Worm (Caenorhabditis elegans) whole organism, young adult: ENCODE results near the gene K01A12.2.

Experiments used
- B0336.3 ChIP-seq: fragments of 200-800 bp; sonication (Bioruptor generic); IDR thresholded peaks from 2 replicates; pipeline ENCODE4 v1.3.6; 2022; ENCODE audit warnings: missing genetic modification characterization, missing compliant biosample characterization
- F10E7.11 ChIP-seq: sonication (generic microtip); optimal IDR thresholded peaks from 2 replicates; lab custom pipeline; 2017; ENCODE audit warnings: mild to moderate bottlenecking, missing genetic modification characterization, moderate library complexity, missing compliant biosample characterization
- F22D6.2 ChIP-seq: sonication (generic microtip); optimal IDR thresholded peaks from 2 replicates; lab custom pipeline; 2016; ENCODE audit warnings: mild to moderate bottlenecking, missing genetic modification characterization, missing compliant biosample characterization
- F37B4.10 ChIP-seq: fragments of 200-800 bp; sonication (Bioruptor generic); IDR thresholded peaks from 2 replicates; pipeline ENCODE4 v1.3.6; 2022; ENCODE audit warnings: missing genetic modification characterization, missing compliant biosample characterization
- K11D2.4 ChIP-seq: fragments of 200-800 bp; sonication (Bioruptor generic); IDR thresholded peaks from 2 replicates; pipeline ENCODE4 v1.3.6; 2022; ENCODE audit warnings: missing genetic modification reagents, missing genetic modification characterization, missing compliant biosample characterization
- T07F8.4 ChIP-seq: sonication (generic microtip); optimal IDR thresholded peaks from 2 replicates; lab custom pipeline; 2016; ENCODE audit warnings: mild to moderate bottlenecking, missing genetic modification characterization, moderate library complexity, missing compliant biosample characterization
- Y53F4B.3 ChIP-seq: fragments of 200-800 bp; sonication (Bioruptor generic); IDR thresholded peaks from 2 replicates; pipeline ENCODE4 v1.3.6; 2022; ENCODE audit warnings: missing genetic modification reagents, missing genetic modification characterization, missing compliant biosample characterization
- Y53G8AR.9 ChIP-seq: fragments of 200-800 bp; sonication (Bioruptor generic); conservative IDR thresholded peaks from 2 replicates; pipeline ENCODE4 v1.3.6; 2022; ENCODE audit warnings: missing genetic modification reagents, missing genetic modification characterization, missing compliant biosample characterization
- Y79H2A.3 ChIP-seq: fragments of 200-800 bp; sonication (Bioruptor generic); conservative IDR thresholded peaks from 2 replicates; pipeline ENCODE4 v1.3.6; 2022; ENCODE audit warnings: missing genetic modification reagents, missing genetic modification characterization, missing compliant biosample characterization
- Y95B8A.8 ChIP-seq: fragments of 200-800 bp; sonication (Bioruptor generic); IDR thresholded peaks from 2 replicates; pipeline ENCODE4 v1.3.6; 2022; ENCODE audit warnings: missing genetic modification reagents, missing genetic modification characterization, missing compliant biosample characterization
- ZK185.1 ChIP-seq: sonication (generic microtip); optimal IDR thresholded peaks from 2 replicates; lab custom pipeline; 2016; ENCODE audit warnings: mild to moderate bottlenecking, missing genetic modification characterization, missing compliant biosample characterization; ENCODE audit not compliant: poor library complexity, severe bottlenecking
- akir-1 ChIP-seq: fragments of 200-800 bp; sonication (Bioruptor generic); optimal IDR thresholded peaks from 2 replicates; lab custom pipeline; 2018; ENCODE audit warnings: mild to moderate bottlenecking, missing genetic modification characterization, moderate library complexity, missing compliant biosample characterization
- aptf-3 ChIP-seq: fragments of 200-800 bp; sonication (Bioruptor generic); IDR thresholded peaks from 2 replicates; pipeline ENCODE4 v1.3.6; 2022; ENCODE audit warnings: missing genetic modification characterization, missing compliant biosample characterization
- atf-7 ChIP-seq: sonication (generic microtip); optimal IDR thresholded peaks from 2 replicates; lab custom pipeline; 2017; ENCODE audit warnings: mild to moderate bottlenecking, missing genetic modification characterization, missing compliant biosample characterization
- athp-1 ChIP-seq: sonication (generic microtip); optimal IDR thresholded peaks from 2 replicates; lab custom pipeline; 2017; ENCODE audit warnings: mild to moderate bottlenecking, missing genetic modification characterization, missing compliant biosample characterization
- attf-3 ChIP-seq: fragments of 200-800 bp; sonication (Bioruptor generic); conservative IDR thresholded peaks from 2 replicates; pipeline ENCODE4 v1.3.6; 2022; ENCODE audit warnings: missing genetic modification reagents, missing genetic modification characterization, missing compliant biosample characterization
- ccch-3 ChIP-seq: fragments of 200-800 bp; sonication (Bioruptor generic); optimal IDR thresholded peaks from 2 replicates; lab custom pipeline; 2018; ENCODE audit warnings: mild to moderate bottlenecking, missing genetic modification characterization, missing compliant biosample characterization
- cebp-1 ChIP-seq, 2 experiments: fragments of 200-800 bp in 1 of 2; sonication (Bioruptor generic) in 1 of 2; sonication (generic microtip) in 1 of 2; IDR thresholded peaks in 1 of 2; optimal IDR thresholded peaks in 1 of 2; 2 replicates each; pipeline versions ENCODE4 v1.3.6 to Lab custom; 2017 to 2022; ENCODE audit warnings: missing compliant biosample characterization in 2 of 2, missing genetic modification characterization in 2 of 2, mild to moderate bottlenecking in 1 of 2, missing genetic modification reagents in 1 of 2, moderate library complexity in 1 of 2
- cebp-2 ChIP-seq: fragments of 200-800 bp; sonication (Bioruptor generic); IDR thresholded peaks from 2 replicates; pipeline ENCODE4 v1.3.6; 2022; ENCODE audit warnings: missing genetic modification characterization, missing compliant biosample characterization
- ceh-100 ChIP-seq: fragments of 200-800 bp; sonication (Bioruptor generic); IDR thresholded peaks from 2 replicates; pipeline ENCODE4 v1.3.6; 2022; ENCODE audit warnings: missing genetic modification reagents, missing genetic modification characterization, missing compliant biosample characterization
- ceh-40 ChIP-seq: fragments of 200-800 bp; sonication (Bioruptor generic); IDR thresholded peaks from 2 replicates; pipeline ENCODE4 v1.3.6; 2022; ENCODE audit warnings: missing genetic modification characterization, missing compliant biosample characterization
- die-1 ChIP-seq: sonication (generic microtip); optimal IDR thresholded peaks from 2 replicates; lab custom pipeline; 2016; ENCODE audit warnings: missing genotype, mild to moderate bottlenecking, missing genetic modification characterization, missing compliant biosample characterization
- dpff-1 ChIP-seq: sonication (generic microtip); optimal IDR thresholded peaks from 2 replicates; lab custom pipeline; 2017; ENCODE audit warnings: mild to moderate bottlenecking, missing genetic modification characterization, missing compliant biosample characterization
- dpl-1 ChIP-seq: fragments of 150-350 bp; optimal IDR thresholded peaks from 2 replicates; lab custom pipeline; 2014; ENCODE audit warnings: missing biosample characterization, missing genetic modification reagents, missing genetic modification characterization
- ets-4 ChIP-seq: fragments of 200-800 bp; sonication (Bioruptor generic); optimal IDR thresholded peaks from 2 replicates; lab custom pipeline; 2018; ENCODE audit warnings: mild to moderate bottlenecking, missing genetic modification characterization, missing compliant biosample characterization
- gei-17 ChIP-seq: fragments of 200-800 bp; sonication (Bioruptor generic); optimal IDR thresholded peaks from 2 replicates; lab custom pipeline; 2018; ENCODE audit warnings: mild to moderate bottlenecking, missing genetic modification characterization, missing compliant biosample characterization
- him-1 ChIP-seq: sonication (generic microtip); optimal IDR thresholded peaks from 2 replicates; lab custom pipeline; 2016; ENCODE audit warnings: missing genotype, missing genetic modification reagents, missing genetic modification characterization, missing compliant biosample characterization
- hmg-20 ChIP-seq: fragments of 200-800 bp; sonication (Bioruptor generic); IDR thresholded peaks from 2 replicates; pipeline ENCODE4 v1.3.6; 2022; ENCODE audit warnings: missing genetic modification reagents, missing genetic modification characterization, missing compliant biosample characterization
- lag-1 ChIP-seq: fragments of 200-800 bp; sonication (Bioruptor generic); IDR thresholded peaks from 2 replicates; pipeline ENCODE4 v1.3.6; 2022; ENCODE audit warnings: missing genetic modification reagents, missing genetic modification characterization, missing compliant biosample characterization
- lin-35 ChIP-seq, 3 experiments: fragments of 150-350 bp in 2 of 3; sonication (generic microtip) in 1 of 3; optimal IDR thresholded peaks; 2 replicates each; lab custom pipeline; 2014 to 2018; ENCODE audit warnings: missing biosample characterization in 3 of 3, missing genetic modification characterization in 3 of 3, missing genetic modification reagents in 3 of 3
- lin-54 ChIP-seq: fragments of 200-800 bp; sonication (Bioruptor generic); optimal IDR thresholded peaks from 2 replicates; lab custom pipeline; 2018; ENCODE audit warnings: mild to moderate bottlenecking, missing genetic modification characterization, missing compliant biosample characterization
- lir-1 ChIP-seq: fragments of 200-800 bp; sonication (Bioruptor generic); conservative IDR thresholded peaks from 2 replicates; pipeline ENCODE4 v1.3.6; 2022; ENCODE audit warnings: missing genetic modification reagents, missing genetic modification characterization, missing compliant biosample characterization
- madf-10 ChIP-seq: sonication (generic microtip); optimal IDR thresholded peaks from 2 replicates; lab custom pipeline; 2016; ENCODE audit warnings: mild to moderate bottlenecking, missing genetic modification characterization, missing compliant biosample characterization
- madf-6 ChIP-seq: fragments of 200-800 bp; sonication (Bioruptor generic); IDR thresholded peaks from 2 replicates; pipeline ENCODE4 v1.3.6; 2022; ENCODE audit warnings: missing genetic modification reagents, missing genetic modification characterization, missing compliant biosample characterization
- mcd-1 ChIP-seq: fragments of 200-800 bp; sonication (Bioruptor generic); IDR thresholded peaks from 2 replicates; pipeline ENCODE4 v1.3.6; 2022; ENCODE audit warnings: missing genetic modification reagents, missing genetic modification characterization, missing compliant biosample characterization
- mxl-1 ChIP-seq: sonication (generic microtip); optimal IDR thresholded peaks from 2 replicates; lab custom pipeline; 2016; ENCODE audit warnings: missing genetic modification characterization, missing compliant biosample characterization
- nfyb-1 ChIP-seq: fragments of 200-800 bp; sonication (Bioruptor generic); IDR thresholded peaks from 2 replicates; pipeline ENCODE4 v1.3.6; 2022; ENCODE audit warnings: missing genetic modification reagents, missing genetic modification characterization, missing compliant biosample characterization
- snpc-1.1 ChIP-seq: sonication (generic microtip); optimal IDR thresholded peaks from 2 replicates; lab custom pipeline; 2017; ENCODE audit warnings: missing genetic modification characterization, mild to moderate bottlenecking, missing compliant biosample characterization, antibody characterized with exemption, moderate library complexity, missing genotype, missing genetic modification reagents; ENCODE audit not compliant: insufficient read depth
- tbp1 ChIP-seq: fragments of 200-800 bp; sonication (Bioruptor generic); optimal IDR thresholded peaks from 2 replicates; lab custom pipeline; 2018; ENCODE audit warnings: mild to moderate bottlenecking, missing genetic modification characterization, missing compliant biosample characterization
- tbx-9 ChIP-seq: sonication (generic microtip); optimal IDR thresholded peaks from 2 replicates; lab custom pipeline; 2016; ENCODE audit warnings: borderline replicate concordance, missing genetic modification characterization, inconsistent platforms, missing compliant biosample characterization
- zfh-2 ChIP-seq: fragments of 200-800 bp; sonication (Bioruptor generic); conservative IDR thresholded peaks from 2 replicates; pipeline ENCODE4 v1.3.6; 2022; ENCODE audit warnings: missing genetic modification reagents, missing genetic modification characterization, missing compliant biosample characterization
- ztf-25 ChIP-seq: fragments of 200-800 bp; sonication (Bioruptor generic); IDR thresholded peaks from 2 replicates; pipeline ENCODE4 v1.3.6; 2022; ENCODE audit warnings: missing genetic modification reagents, missing genetic modification characterization, missing compliant biosample characterization
- ztf-26 ChIP-seq: sonication (generic microtip); optimal IDR thresholded peaks from 2 replicates; lab custom pipeline; 2017; ENCODE audit warnings: missing genetic modification characterization, missing compliant biosample characterization
- ztf-28 ChIP-seq: fragments of 200-800 bp; sonication (Bioruptor generic); IDR thresholded peaks from 2 replicates; pipeline ENCODE4 v1.3.6; 2022; ENCODE audit warnings: missing genetic modification reagents, missing genetic modification characterization, missing compliant biosample characterization
- ztf-6 ChIP-seq: fragments of 200-800 bp; sonication (Bioruptor generic); IDR thresholded peaks from 2 replicates; pipeline ENCODE4 v1.3.6; 2022; ENCODE audit warnings: missing genetic modification reagents, missing genetic modification characterization, missing compliant biosample characterization

Gene K01A12.2

DNA sequence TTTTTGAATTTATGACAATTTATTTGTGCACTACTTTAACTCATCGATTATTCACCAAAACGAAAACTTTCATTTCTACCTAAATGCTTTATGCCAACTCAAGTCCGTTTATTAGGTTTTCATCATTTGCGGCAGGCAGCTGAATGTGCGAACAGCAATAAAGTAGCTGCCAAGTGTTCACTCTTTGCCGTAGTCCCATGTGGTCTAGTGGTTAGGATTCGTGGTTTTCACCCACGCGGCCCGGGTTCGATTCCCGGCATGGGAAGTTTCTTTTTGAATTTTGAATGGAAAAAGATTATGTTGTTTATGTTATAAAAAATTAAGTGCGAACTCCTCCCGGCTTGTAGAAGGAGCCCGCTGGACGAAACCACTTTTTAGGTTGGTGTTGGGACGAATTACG lies 33.1 kb downstream of the K01A12.2 start (continued):
- TF ChIP-seq hmg-20 (GFP tag; lab: Robert Waterston, UW) (peak; percentile 81), tbp1 (GFP tag; lab: Kevin White, UChicago) (peak; percentile 100), ztf-28 (no peak), F10E7.11 (tag; lab: Kevin White, UChicago) (no peak), mxl-1 (tag; lab: Kevin White, UChicago) (peak; percentile 71), Y95B8A.8 (GFP tag; lab: Robert Waterston, UW) (peak; percentile 66), lag-1 (GFP tag; lab: Robert Waterston, UW) (no peak), ceh-40 (GFP tag; lab: Robert Waterston, UW) (peak; percentile 61; the same call in 1 of the 2 replicates), Y53G8AR.9 (0 out of 2 replicates have a peak, but pooled peaks have one; percentile 45), dpl-1 (GFP tag; lab: Kevin White, UChicago) (no peak), dpff-1 (tag; lab: Kevin White, UChicago) (no peak), him-1 (tag; lab: Kevin White, UChicago) (peak; percentile 89)

DNA sequence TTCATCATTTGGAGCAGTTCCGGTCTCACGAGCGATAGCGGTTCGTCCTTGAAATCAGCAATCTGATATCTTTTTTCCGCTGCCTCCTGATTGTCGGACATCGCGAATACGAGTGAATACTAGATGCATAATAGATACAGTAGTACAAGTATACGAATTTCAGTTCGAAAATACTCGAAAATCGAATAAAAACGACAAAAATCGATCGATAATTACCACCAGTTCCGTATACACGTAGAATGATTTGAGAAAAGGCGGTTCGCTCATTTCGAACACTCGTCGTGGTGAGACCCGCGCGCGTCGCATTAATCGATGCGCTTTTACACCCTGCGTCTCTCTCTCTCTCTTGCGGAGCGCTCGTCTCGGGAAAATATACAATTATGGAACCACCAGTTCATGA lies 33.8 kb downstream of the K01A12.2 start, which contains the start of gene F12D9.2:
Gene F12D9.2 (minus strand): TSS at position 101 of the 400 bp plus-strand sequence.
- no peak for TF ChIP-seq zfh-2 (GFP tag; lab: Robert Waterston, UW)
- TF ChIP-seq ets-4: no peak
- no peak for TF ChIP-seq F22D6.2 (tag; lab: Kevin White, UChicago)
- TF ChIP-seq nfyb-1: no peak
- TF ChIP-seq cebp-1 (GFP tag; IDR thresholded peaks at IDR 0.05; lab: Robert Waterston, UW): no peak
- TF ChIP-seq cebp-1 (tag; optimal IDR thresholded peaks at IDR 0.05; lab: Kevin White, UChicago): no peak
- TF ChIP-seq dpl-1 (GFP tag; lab: Kevin White, UChicago): no peak
- TF ChIP-seq Y53F4B.3 (GFP tag; lab: Robert Waterston, UW): no peak
- no peak for TF ChIP-seq ztf-6 (GFP tag; lab: Robert Waterston, UW)

DNA sequence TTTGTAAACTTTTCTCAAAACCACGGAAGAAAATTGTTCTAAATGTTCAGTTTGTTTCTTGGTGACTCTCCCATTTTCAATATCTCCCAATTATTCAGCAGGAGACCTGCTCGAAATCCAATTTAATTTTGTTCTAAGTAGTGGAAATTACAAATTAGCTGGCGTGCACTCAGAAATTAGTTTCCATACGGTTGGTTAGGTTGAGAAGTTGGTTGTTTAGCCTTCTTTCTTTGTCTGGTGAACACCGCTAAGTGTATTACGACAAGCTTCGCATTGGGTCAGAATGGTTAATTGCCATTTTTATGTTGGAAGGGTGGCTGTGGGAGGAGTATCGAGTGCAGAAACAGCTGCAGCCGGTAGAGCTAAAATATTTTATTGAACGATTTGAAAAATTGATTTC lies 35.4 kb downstream of the K01A12.2 start:
- TF ChIP-seq akir-1 (no peak), atf-7 (no peak), athp-1 (tag; lab: Kevin White, UChicago) (no peak), gei-17 (GFP tag; lab: Kevin White, UChicago) (no peak), dpl-1 (GFP tag; lab: Kevin White, UChicago) (no peak), lin-35 (GFP tag; optimal IDR thresholded peaks at IDR 0.05; lab: Kevin White, UChicago) (no peak), snpc-1.1 (tag; lab: Kevin White, UChicago) (no peak), tbx-9 (tag; lab: Kevin White, UChicago) (no peak), ztf-26 (tag; lab: Kevin White, UChicago) (no peak), attf-3 (no peak), cebp-2 (GFP tag; lab: Robert Waterston, UW) (no peak), mcd-1 (GFP tag; lab: Robert Waterston, UW) (no peak), ztf-25 (no peak), F37B4.10 (GFP tag; lab: Robert Waterston, UW) (no peak), ztf-28 (no peak), ztf-6 (GFP tag; lab: Robert Waterston, UW) (no peak), madf-6 (GFP tag; lab: Robert Waterston, UW) (no peak), Y79H2A.3 (GFP tag; lab: Robert Waterston, UW) (no peak)

DNA sequence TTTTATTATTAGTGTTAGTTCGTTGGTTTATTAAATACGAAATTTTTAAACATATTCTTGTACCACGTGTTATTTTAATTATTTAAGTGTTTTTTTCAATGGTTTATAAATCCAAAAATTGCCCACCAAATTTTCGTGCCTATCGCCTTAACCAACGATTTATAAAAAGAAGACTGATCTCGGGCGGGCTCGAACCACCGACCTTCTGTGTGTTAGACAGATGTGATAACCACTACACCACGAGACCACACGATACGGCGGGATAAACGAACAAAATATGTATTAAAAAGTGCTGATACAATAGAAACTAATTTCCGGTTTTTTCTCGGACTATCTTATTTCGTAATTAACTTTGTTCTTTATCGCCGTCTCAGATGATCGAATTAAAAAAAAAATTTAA lies 37.4 kb downstream of the K01A12.2 start:
- TF ChIP-seq K11D2.4 (no peak), ceh-100 (GFP tag; lab: Robert Waterston, UW) (peak; percentile 33), lir-1 (GFP tag; lab: Robert Waterston, UW) (no peak), die-1 (tag; lab: Kevin White, UChicago) (peak; percentile 77), tbp1 (GFP tag; lab: Kevin White, UChicago) (peak; percentile 89), T07F8.4 (tag; lab: Kevin White, UChicago) (peak; percentile 38), ccch-3 (no peak), ZK185.1 (tag; lab: Kevin White, UChicago) (peak; percentile 39), ets-4 (no peak), lin-54 (GFP tag; lab: Kevin White, UChicago) (no peak), madf-10 (tag; lab: Kevin White, UChicago) (peak; percentile 43), ztf-28 (no peak), B0336.3 (GFP tag; lab: Robert Waterston, UW) (no peak), aptf-3 (no peak)
